Worm (Caenorhabditis elegans) whole organism, L4 larva: ENCODE measurements around the gene str-220.
A peak's percentile ranks its signal among the peaks of the same experiment; 100 is the strongest.

Source experiments
- F37D6.2 ChIP-seq: sonication (generic microtip); optimal IDR thresholded peaks from 2 replicates; lab custom pipeline; 2016; ENCODE audit warnings: mild to moderate bottlenecking, missing genetic modification characterization, missing compliant biosample characterization
- R02D3.7 ChIP-seq: fragments of 150-350 bp; sonication (generic microtip); optimal IDR thresholded peaks from 3 replicates; lab custom pipeline; 2014; ENCODE audit warnings: missing biosample characterization, missing genetic modification characterization
- Y105C5A.15 ChIP-seq: fragments of 200-800 bp; sonication (Bioruptor generic); IDR thresholded peaks from 2 replicates; pipeline ENCODE4 v1.3.6; 2022; ENCODE audit warnings: missing genetic modification characterization, missing compliant biosample characterization
- aly-2 ChIP-seq: sonication (generic microtip); optimal IDR thresholded peaks from 2 replicates; lab custom pipeline; 2018; ENCODE audit warnings: missing biosample characterization, missing genetic modification characterization
- ama-1 ChIP-seq: fragments of 150-350 bp; optimal IDR thresholded peaks from 2 replicates; lab custom pipeline; 2014; ENCODE audit warnings: inconsistent platforms, mixed read lengths
- ceh-28 ChIP-seq: fragments of 150-350 bp; optimal IDR thresholded peaks from 2 replicates; lab custom pipeline; 2014; ENCODE audit warnings: missing biosample characterization, missing genetic modification reagents, missing genetic modification characterization
- ceh-62 ChIP-seq: sonication (generic microtip); optimal IDR thresholded peaks from 2 replicates; lab custom pipeline; 2017; ENCODE audit warnings: missing biosample characterization, missing genetic modification characterization
- ctbp-1 ChIP-seq: fragments of 200-800 bp; sonication (Bioruptor generic); IDR thresholded peaks from 2 replicates; pipeline ENCODE4 v1.3.6; 2022; ENCODE audit warnings: missing genetic modification reagents, missing genetic modification characterization, missing compliant biosample characterization
- daf-16 ChIP-seq, 3 experiments: sonication (generic microtip); optimal IDR thresholded peaks; 2 replicates each; lab custom pipeline; 2016 to 2017; ENCODE audit warnings: missing genetic modification characterization in 3 of 3, missing genetic modification reagents in 3 of 3, mild to moderate bottlenecking in 2 of 3, missing compliant biosample characterization in 2 of 3, missing biosample characterization in 1 of 3, moderate library complexity in 1 of 3
- daf-19 ChIP-seq: fragments of 200-800 bp; sonication (Bioruptor generic); conservative IDR thresholded peaks from 2 replicates; pipeline ENCODE4 v1.3.6; 2022; ENCODE audit warnings: missing genetic modification characterization, missing compliant biosample characterization
- dpl-1 ChIP-seq: fragments of 150-350 bp; optimal IDR thresholded peaks from 2 replicates; lab custom pipeline; 2014; ENCODE audit warnings: missing biosample characterization, missing genetic modification reagents, missing genetic modification characterization
- gei-8 ChIP-seq: fragments of 200-800 bp; sonication (Bioruptor generic); optimal IDR thresholded peaks from 2 replicates; lab custom pipeline; 2018; ENCODE audit warnings: mild to moderate bottlenecking, missing genetic modification characterization, missing compliant biosample characterization
- hlh-30 ChIP-seq: sonication (generic microtip); optimal IDR thresholded peaks from 2 replicates; lab custom pipeline; 2017; ENCODE audit warnings: antibody characterized with exemption, mild to moderate bottlenecking, missing genetic modification characterization, missing compliant biosample characterization; ENCODE audit not compliant: insufficient read depth
- jun-1 ChIP-seq: fragments of 150-350 bp; optimal IDR thresholded peaks from 2 replicates; lab custom pipeline; 2014; ENCODE audit warnings: missing biosample characterization, missing genetic modification reagents, missing genetic modification characterization
- lin-1 ChIP-seq: fragments of 200-800 bp; sonication (Bioruptor generic); IDR thresholded peaks from 2 replicates; pipeline ENCODE4 v1.3.6; 2022; ENCODE audit warnings: missing genetic modification reagents, missing genetic modification characterization, missing compliant biosample characterization
- lin-13 ChIP-seq: fragments of 150-350 bp; optimal IDR thresholded peaks from 2 replicates; lab custom pipeline; 2014; ENCODE audit warnings: missing biosample characterization, missing genetic modification reagents, missing genetic modification characterization
- lin-29 ChIP-seq: fragments of 200-800 bp; sonication (Bioruptor generic); IDR thresholded peaks from 2 replicates; pipeline ENCODE4 v1.3.6; 2022; ENCODE audit warnings: missing genetic modification reagents, missing genetic modification characterization, missing compliant biosample characterization
- lin-38 ChIP-seq: fragments of 200-800 bp; sonication (Bioruptor generic); IDR thresholded peaks from 2 replicates; pipeline ENCODE4 v1.3.6; 2022; ENCODE audit warnings: missing genetic modification reagents, missing genetic modification characterization, missing compliant biosample characterization
- mdl-1 ChIP-seq, 2 experiments: fragments of 150-350 bp in 1 of 2; sonication (generic microtip) in 1 of 2; optimal IDR thresholded peaks; 2 replicates each; lab custom pipeline; 2014 to 2017; ENCODE audit warnings: missing biosample characterization in 2 of 2, missing genetic modification characterization in 2 of 2
- nhr-11 ChIP-seq: fragments of 150-350 bp; optimal IDR thresholded peaks from 2 replicates; lab custom pipeline; 2014; ENCODE audit warnings: missing biosample characterization, missing genetic modification characterization
- nhr-111 ChIP-seq: fragments of 200-800 bp; sonication (Bioruptor generic); optimal IDR thresholded peaks from 2 replicates; lab custom pipeline; 2018; ENCODE audit warnings: mild to moderate bottlenecking, missing genetic modification characterization, missing compliant biosample characterization
- nhr-237 ChIP-seq: sonication (generic microtip); optimal IDR thresholded peaks from 2 replicates; lab custom pipeline; 2017; ENCODE audit warnings: missing biosample characterization, missing genetic modification characterization
- nhr-42 ChIP-seq: fragments of 200-800 bp; sonication (Bioruptor generic); IDR thresholded peaks from 2 replicates; pipeline ENCODE4 v1.3.6; 2022; ENCODE audit warnings: missing genetic modification characterization, missing compliant biosample characterization
- nhr-48 ChIP-seq: sonication (generic microtip); optimal IDR thresholded peaks from 2 replicates; lab custom pipeline; 2016; ENCODE audit warnings: mild to moderate bottlenecking, missing genetic modification characterization, missing compliant biosample characterization
- pha-4 ChIP-seq, 2 experiments: fragments of 150-350 bp in 1 of 2; fragments of 200-800 bp in 1 of 2; sonication (Bioruptor generic) in 1 of 2; IDR thresholded peaks in 1 of 2; optimal IDR thresholded peaks in 1 of 2; 2 replicates each; pipeline versions ENCODE4 v1.3.6 to Lab custom; 2014 to 2022; ENCODE audit warnings: missing genetic modification characterization in 2 of 2, missing genetic modification reagents in 2 of 2, missing biosample characterization in 1 of 2, missing compliant biosample characterization in 1 of 2
- php-3 ChIP-seq: fragments of 200-800 bp; sonication (Bioruptor generic); IDR thresholded peaks from 2 replicates; pipeline ENCODE4 v1.3.6; 2022; ENCODE audit warnings: missing genetic modification reagents, missing genetic modification characterization, missing compliant biosample characterization
- sdz-12 ChIP-seq: fragments of 200-800 bp; sonication (Bioruptor generic); optimal IDR thresholded peaks from 2 replicates; lab custom pipeline; 2018; ENCODE audit warnings: mild to moderate bottlenecking, missing genetic modification characterization, missing compliant biosample characterization
- snpc-1.2 ChIP-seq: fragments of 200-800 bp; sonication (Bioruptor generic); IDR thresholded peaks from 2 replicates; pipeline ENCODE4 v1.3.6; 2022; ENCODE audit warnings: missing genetic modification reagents, missing genetic modification characterization, missing compliant biosample characterization
- spr-3 ChIP-seq: fragments of 200-800 bp; sonication (Bioruptor generic); optimal IDR thresholded peaks from 2 replicates; lab custom pipeline; 2018; ENCODE audit warnings: mild to moderate bottlenecking, missing genetic modification characterization, missing compliant biosample characterization
- tag-97 ChIP-seq: fragments of 200-800 bp; sonication (Bioruptor generic); IDR thresholded peaks from 2 replicates; pipeline ENCODE4 v1.3.6; 2022; ENCODE audit warnings: missing genetic modification characterization, missing compliant biosample characterization
- tra-1 ChIP-seq: fragments of 200-800 bp; sonication (Bioruptor generic); IDR thresholded peaks from 2 replicates; pipeline ENCODE4 v1.3.6; 2022; ENCODE audit warnings: missing genetic modification reagents, missing genetic modification characterization, missing compliant biosample characterization
- unc-62 ChIP-seq, 3 experiments: fragments of 150-350 bp in 1 of 3; sonication (generic microtip); optimal IDR thresholded peaks in 2 of 3; peaks in 1 of 3; 1 replicate in 1 of 3; 2 replicates in 2 of 3; lab custom pipeline; 2014 to 2017; ENCODE audit warnings: missing biosample characterization in 3 of 3, missing genetic modification characterization in 3 of 3, missing genetic modification reagents in 3 of 3, missing genotype in 1 of 3
- vab-7 ChIP-seq: fragments of 200-800 bp; sonication (Bioruptor generic); IDR thresholded peaks from 2 replicates; pipeline ENCODE4 v1.3.6; 2022; ENCODE audit warnings: missing genetic modification reagents, missing genetic modification characterization, missing compliant biosample characterization
- zfp-2 ChIP-seq: sonication (generic microtip); optimal IDR thresholded peaks from 2 replicates; lab custom pipeline; 2016; ENCODE audit warnings: mild to moderate bottlenecking, missing genetic modification characterization, missing compliant biosample characterization
- zip-11 ChIP-seq: fragments of 200-800 bp; sonication (Bioruptor generic); IDR thresholded peaks from 2 replicates; pipeline ENCODE4 v1.3.6; 2022; ENCODE audit warnings: missing genetic modification characterization, missing compliant biosample characterization
- zip-2 ChIP-seq: fragments of 150-350 bp; optimal IDR thresholded peaks from 2 replicates; lab custom pipeline; 2014; ENCODE audit warnings: missing biosample characterization, missing genetic modification characterization
- ztf-11 ChIP-seq: fragments of 150-350 bp; optimal IDR thresholded peaks from 2 replicates; lab custom pipeline; 2014; ENCODE audit warnings: missing biosample characterization, missing genetic modification characterization

str-220 gene

DNA sequence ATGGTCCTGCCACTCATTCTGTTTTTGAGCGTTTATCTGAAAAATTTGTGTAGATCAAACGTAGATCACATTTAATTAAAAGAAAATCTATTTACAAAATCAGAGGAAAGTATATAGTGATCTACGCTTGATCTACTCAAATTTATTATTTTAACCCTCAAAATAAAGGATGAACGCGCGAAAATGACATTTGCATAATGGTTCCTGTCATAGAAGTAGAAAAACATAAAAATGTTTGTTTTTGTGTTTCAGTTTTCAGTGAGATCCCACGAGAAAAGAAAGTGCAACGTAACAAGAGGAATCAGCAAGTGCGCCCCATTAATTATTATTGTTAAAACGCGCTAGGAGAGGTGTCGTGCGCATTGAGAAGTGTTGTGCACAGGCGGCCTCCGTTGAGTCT lies 40.2 kb upstream of the str-220 start:
- TF ChIP-seq lin-29 (GFP tag; lab: Robert Waterston, UW), result no peak
- peak in 1 of 2 experiments; percentile 54 for TF ChIP-seq unc-62 (GFP tag; optimal IDR thresholded peaks at IDR 0.05 in 1 of 2; lab: Kevin White, UChicago)
- no peak for TF ChIP-seq unc-62 (tag; optimal IDR thresholded peaks at IDR 0.05; lab: Kevin White, UChicago)
- no peak for TF ChIP-seq mdl-1 (tag; optimal IDR thresholded peaks at IDR 0.05; lab: Kevin White, UChicago)

DNA sequence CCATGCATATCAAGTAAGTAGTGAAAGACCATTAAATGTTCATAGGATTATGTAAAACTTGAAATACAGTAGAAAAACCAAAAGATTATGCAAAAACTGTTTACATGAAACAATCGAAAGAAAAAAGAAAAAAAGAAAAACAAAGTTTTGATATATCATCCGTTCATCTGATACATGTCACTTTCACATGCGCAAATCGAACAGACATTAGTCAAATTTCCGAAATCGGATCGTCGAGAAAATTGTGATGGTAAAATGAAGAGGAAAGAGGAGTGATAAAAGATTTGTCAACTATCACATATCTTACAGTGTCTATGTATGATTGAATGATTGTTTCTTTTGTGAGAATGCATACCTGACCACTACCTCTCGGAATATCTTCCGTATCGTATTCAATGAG lies 37.8 kb upstream of the str-220 start:
- TF ChIP-seq tra-1 (no peak), jun-1 (tag; lab: Kevin White, UChicago) (no peak), pha-4 (GFP tag; IDR thresholded peaks at IDR 0.05; lab: Robert Waterston, UW) (no peak), pha-4 (tag; optimal IDR thresholded peaks at IDR 0.05; lab: Kevin White, UChicago) (no peak), zip-2 (tag; lab: Kevin White, UChicago) (no peak), tag-97 (GFP tag; lab: Robert Waterston, UW) (no peak), R02D3.7 (no peak)

DNA sequence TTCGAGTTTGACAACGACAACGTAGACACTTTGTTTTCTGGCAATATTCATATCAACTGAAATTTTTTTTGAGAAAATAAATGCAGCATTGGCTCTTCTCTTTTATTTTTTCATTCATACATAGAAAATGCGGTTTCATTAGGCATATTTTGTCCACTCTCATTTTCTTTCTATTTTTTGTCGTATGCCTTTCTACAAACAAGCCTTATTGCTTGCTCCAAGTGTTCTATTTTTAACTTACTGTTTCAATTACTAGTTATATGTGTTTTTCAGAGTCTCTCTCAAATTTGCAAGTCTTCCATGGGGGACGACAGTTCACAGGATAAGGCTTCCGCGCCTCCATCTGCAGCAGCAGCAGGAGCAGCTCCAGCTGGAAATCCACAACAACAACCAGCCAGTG lies 34.8 kb upstream of the str-220 start, which contains the start of gene kcc-1:
kcc-1 (plus strand) TSS at position 301 of the 400 bp plus-strand sequence.
- TF ChIP-seq hlh-30 (tag; lab: Kevin White, UChicago) (no peak), sdz-12 (GFP tag; lab: Kevin White, UChicago) (no peak), ctbp-1 (no peak), Y105C5A.15 (GFP tag; lab: Robert Waterston, UW) (no peak), snpc-1.2 (no peak), ztf-11 (tag; lab: Kevin White, UChicago) (no peak), ama-1 (no peak), lin-13 (GFP tag; lab: Kevin White, UChicago) (no peak), nhr-42 (GFP tag; lab: Robert Waterston, UW) (no peak), ceh-62 (no peak), zip-11 (GFP tag; lab: Robert Waterston, UW) (no peak), ceh-28 (tag; lab: Kevin White, UChicago) (no peak), lin-38 (GFP tag; lab: Robert Waterston, UW) (no peak), nhr-48 (no peak), zfp-2 (no peak), php-3 (GFP tag; lab: Robert Waterston, UW) (no peak), nhr-237 (tag; lab: Kevin White, UChicago) (no peak)

DNA sequence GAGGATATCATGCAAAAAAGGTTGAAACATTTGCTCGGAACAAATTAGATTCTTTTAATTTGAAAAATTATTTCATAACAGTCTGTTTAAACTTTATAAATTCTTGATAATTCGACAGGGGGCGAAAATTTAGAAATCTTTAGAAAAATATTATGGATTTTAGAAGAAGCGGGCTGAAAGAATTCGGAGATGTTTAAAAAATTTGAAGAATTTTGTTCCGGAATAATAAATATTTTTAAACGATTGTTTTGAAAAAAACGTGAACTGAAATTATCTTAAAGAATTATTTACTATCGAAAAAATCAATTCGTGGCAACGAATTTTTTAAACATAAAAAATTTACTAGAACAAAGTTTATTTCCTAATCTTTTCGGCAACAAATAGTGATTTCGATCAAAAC lies 32.6 kb upstream of the str-220 start, which contains the start of gene R13A1.3:
R13A1.3 (plus strand) TSS at position 301 of the 400 bp plus-strand sequence.
- no peak for TF ChIP-seq daf-16 (GFP tag; optimal IDR thresholded peaks at IDR 0.05; lab: Kevin White, UChicago)
- TF ChIP-seq daf-16 (tag; optimal IDR thresholded peaks at IDR 0.05; lab: Kevin White, UChicago), result no peak

DNA sequence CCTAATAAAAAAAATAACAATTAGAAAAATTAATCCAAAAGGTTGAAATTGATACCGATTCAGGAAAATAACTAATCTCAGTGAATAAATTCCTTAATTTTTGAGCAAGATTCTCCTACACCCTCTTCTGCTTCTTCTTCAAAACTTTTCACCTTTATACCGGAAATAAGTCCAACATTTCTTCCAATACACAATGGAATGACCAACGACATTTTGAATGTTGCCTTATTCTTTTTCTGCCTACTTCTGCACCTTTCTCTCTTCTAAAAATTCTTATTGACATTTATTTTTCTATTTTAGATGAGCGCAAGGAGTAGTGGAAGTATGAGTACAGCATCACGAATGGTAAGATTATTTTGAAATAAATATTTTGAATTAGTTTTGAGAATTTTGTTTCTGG lies 25.7 kb upstream of the str-220 start, which contains the start of gene unc-8:
unc-8 (plus strand) TSS at position 301 of the 400 bp plus-strand sequence.
- TF ChIP-seq lin-1 (no peak), spr-3 (no peak), vab-7 (no peak), aly-2 (tag; lab: Kevin White, UChicago) (no peak), nhr-111 (no peak), dpl-1 (GFP tag; lab: Kevin White, UChicago) (no peak), F37D6.2 (tag; lab: Kevin White, UChicago) (no peak), gei-8 (GFP tag; lab: Kevin White, UChicago) (no peak), nhr-11 (no peak), pha-4 (GFP tag; IDR thresholded peaks at IDR 0.05; lab: Robert Waterston, UW) (no peak), pha-4 (tag; optimal IDR thresholded peaks at IDR 0.05; lab: Kevin White, UChicago) (no peak), php-3 (GFP tag; lab: Robert Waterston, UW) (no peak), daf-19 (GFP tag; lab: Robert Waterston, UW) (no peak)
